Worm (Caenorhabditis elegans) whole organism, early embryonic: ENCODE measurements around the gene sqd-1.
"Not testable (repeated sequence)": the region's sequence is repeated elsewhere in the genome, so short reads cannot be mapped to it uniquely, and the experiment has no call there.

Experiments
- B0310.2 ChIP-seq: sonication (generic microtip); optimal IDR thresholded peaks from 2 replicates; lab custom pipeline; 2016; ENCODE audit warnings: mild to moderate bottlenecking, missing genetic modification characterization, missing compliant biosample characterization
- F13C5.2 ChIP-seq: sonication (generic microtip); optimal IDR thresholded peaks from 2 replicates; lab custom pipeline; 2017; ENCODE audit warnings: mild to moderate bottlenecking, missing genetic modification characterization, inconsistent platforms, missing compliant biosample characterization
- aly-1 ChIP-seq: sonication (generic microtip); optimal IDR thresholded peaks from 2 replicates; lab custom pipeline; 2016; ENCODE audit warnings: missing genetic modification characterization, missing compliant biosample characterization
- ama-1 ChIP-seq: fragments of 150-350 bp; optimal IDR thresholded peaks from 2 replicates; lab custom pipeline; 2014
- ceh-13 ChIP-seq: fragments of 200-800 bp; sonication (Bioruptor generic); optimal IDR thresholded peaks from 2 replicates; lab custom pipeline; 2018; ENCODE audit warnings: mild to moderate bottlenecking, missing genetic modification characterization, missing compliant biosample characterization
- ceh-36 ChIP-seq: sonication (generic microtip); optimal IDR thresholded peaks from 2 replicates; lab custom pipeline; 2016; ENCODE audit warnings: missing genetic modification characterization, inconsistent platforms, missing compliant biosample characterization
- ets-7 ChIP-seq: sonication (generic microtip); optimal IDR thresholded peaks from 2 replicates; lab custom pipeline; 2016; ENCODE audit warnings: missing genotype, missing genetic modification characterization, missing compliant biosample characterization
- flt-1 ChIP-seq: fragments of 200-800 bp; sonication (Bioruptor generic); IDR thresholded peaks from 2 replicates; pipeline ENCODE4 v1.3.6; 2022; ENCODE audit warnings: missing genetic modification characterization, missing compliant biosample characterization
- hmbx-1 ChIP-seq: sonication (generic microtip); optimal IDR thresholded peaks from 2 replicates; lab custom pipeline; 2016; ENCODE audit warnings: mild to moderate bottlenecking, missing genetic modification characterization, missing compliant biosample characterization
- hmg-4 ChIP-seq: fragments of 200-800 bp; sonication (Bioruptor generic); optimal IDR thresholded peaks from 2 replicates; lab custom pipeline; 2018; ENCODE audit warnings: mild to moderate bottlenecking, missing genetic modification characterization, missing compliant biosample characterization
- hnd-1 ChIP-seq: sonication (generic microtip); optimal IDR thresholded peaks from 2 replicates; lab custom pipeline; 2016; ENCODE audit warnings: missing genetic modification characterization, missing compliant biosample characterization
- pes-1 ChIP-seq: fragments of 200-800 bp; sonication (Bioruptor generic); IDR thresholded peaks from 2 replicates; pipeline ENCODE4 v1.3.6; 2022; ENCODE audit warnings: missing genetic modification reagents, missing genetic modification characterization, missing compliant biosample characterization
- scrt-1 ChIP-seq: fragments of 200-800 bp; sonication (Bioruptor generic); IDR thresholded peaks from 2 replicates; pipeline ENCODE4 v1.3.6; 2022; ENCODE audit warnings: missing genetic modification characterization, missing compliant biosample characterization
- sea-1 ChIP-seq: fragments of 200-800 bp; sonication (Bioruptor generic); conservative IDR thresholded peaks from 2 replicates; pipeline ENCODE4 v1.3.6; 2022; ENCODE audit warnings: missing genetic modification characterization, missing compliant biosample characterization
- tbx-11 ChIP-seq: fragments of 200-800 bp; sonication (Bioruptor generic); IDR thresholded peaks from 2 replicates; pipeline ENCODE4 v1.3.6; 2022; ENCODE audit warnings: missing genetic modification characterization, missing compliant biosample characterization
- tbx-37 ChIP-seq: fragments of 200-800 bp; sonication (Bioruptor generic); conservative IDR thresholded peaks from 2 replicates; pipeline ENCODE4 v1.3.6; 2022; ENCODE audit warnings: missing genetic modification reagents, missing genetic modification characterization, missing compliant biosample characterization
- tra-4 ChIP-seq: sonication (generic microtip); optimal IDR thresholded peaks from 2 replicates; lab custom pipeline; 2017; ENCODE audit warnings: missing genetic modification characterization, missing compliant biosample characterization

The sqd-1 gene

DNA sequence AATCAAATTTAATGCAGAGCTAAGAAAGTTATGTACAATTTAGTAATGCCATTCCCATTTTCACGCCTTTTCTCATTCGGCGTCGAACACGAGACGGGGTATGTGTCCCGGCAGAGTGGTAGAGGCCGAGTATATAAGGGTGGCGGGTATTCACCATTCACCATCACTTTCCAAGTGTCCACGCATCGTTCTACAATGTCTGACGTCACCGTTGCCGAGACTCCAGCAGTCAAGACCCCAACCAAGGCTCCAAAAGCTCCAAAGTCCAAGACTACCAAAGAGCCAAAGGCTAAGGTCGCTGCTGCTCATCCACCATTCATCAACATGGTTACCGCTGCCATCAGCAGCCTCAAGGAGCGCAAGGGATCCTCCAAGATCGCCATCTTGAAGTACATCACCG, 29.9 kb upstream of the sqd-1 start, which contains the start of gene hil-2:
TSS of gene hil-2 (plus strand) at position 160 of the 400 bp plus-strand sequence.
- TF ChIP-seq ets-7 (no peak), tbx-11 (0 out of 2 replicates have a peak, but pooled peaks have one; percentile 13), flt-1 (peak; percentile 53; the same call in 1 of the 2 replicates), ama-1 (lab: Kevin White, UChicago) (peak; percentile 93), sea-1 (0 out of 2 replicates have a peak, but pooled peaks have one; percentile 37)

DNA sequence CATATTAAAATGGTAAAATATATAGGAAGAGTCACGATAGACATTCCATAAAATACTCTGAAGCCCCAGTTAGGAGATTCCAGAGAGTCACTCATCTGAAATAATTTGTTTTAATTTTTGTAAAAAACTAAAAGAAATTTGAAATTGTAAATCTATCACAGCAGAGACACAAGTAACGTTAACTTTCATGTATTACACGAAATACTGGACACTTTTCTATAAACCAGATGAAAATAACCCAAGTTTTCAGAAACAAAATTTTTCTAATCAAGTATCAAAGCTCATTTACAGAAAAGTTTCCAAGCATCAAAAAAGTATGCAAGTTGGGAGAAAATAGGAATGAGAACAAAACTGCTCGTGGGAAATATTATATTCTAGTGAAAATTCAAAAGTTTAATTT, 25.7 kb upstream of the sqd-1 start, which contains the start of gene srv-27:
TSS of gene srv-27 (minus strand) at position 101 of the 400 bp plus-strand sequence.
- no peak for TF ChIP-seq flt-1

DNA sequence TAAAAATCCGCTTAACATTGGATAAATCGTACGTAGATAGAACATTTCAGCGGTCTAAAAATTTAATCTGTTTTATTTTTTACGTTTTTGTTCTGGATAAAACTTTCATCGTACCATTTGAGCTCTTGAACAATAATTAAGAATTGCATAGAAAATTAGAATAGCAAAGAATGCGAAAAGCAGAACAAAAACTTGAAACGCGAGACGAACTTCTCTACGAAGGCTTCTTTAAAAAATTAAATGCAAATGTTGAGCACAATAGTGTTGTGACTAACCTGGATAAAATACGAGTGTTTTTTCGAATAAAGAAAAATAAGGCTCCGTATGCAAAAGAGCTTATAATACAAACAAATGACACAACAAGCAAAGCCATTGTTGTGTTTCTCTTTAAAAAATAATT, 24.5 kb upstream of the sqd-1 start:
- no peak for TF ChIP-seq ceh-36
- no peak for TF ChIP-seq flt-1
- no peak for TF ChIP-seq ceh-13 (GFP tag; lab: Kevin White, UChicago)
- TF ChIP-seq F13C5.2, result no peak

DNA sequence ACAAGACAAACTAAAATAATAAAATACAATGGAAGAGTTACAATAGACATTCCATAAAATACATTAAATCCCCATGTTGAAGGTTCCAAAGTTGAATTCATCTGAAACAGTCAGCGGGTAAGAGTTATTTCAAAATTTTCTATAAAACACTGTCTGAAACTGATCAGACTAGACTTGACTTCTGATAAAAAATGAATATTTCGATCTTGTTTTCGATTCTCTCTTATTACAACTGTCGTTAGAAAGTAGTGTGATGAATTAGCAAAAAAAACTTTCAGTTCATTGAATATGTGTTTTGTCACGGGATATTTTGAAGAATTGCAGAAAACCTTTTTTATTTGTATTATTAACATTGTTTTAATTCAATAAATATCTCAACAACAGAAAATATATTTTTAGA, 22.2 kb upstream of the sqd-1 start, which contains the start of gene srv-26:
TSS of gene srv-26 (minus strand) at position 101 of the 400 bp plus-strand sequence.
- no peak for TF ChIP-seq ets-7
- TF ChIP-seq sea-1, result no peak
- no peak for TF ChIP-seq ama-1 (lab: Kevin White, UChicago)
- TF ChIP-seq hnd-1 (tag; lab: Kevin White, UChicago), result no peak

DNA sequence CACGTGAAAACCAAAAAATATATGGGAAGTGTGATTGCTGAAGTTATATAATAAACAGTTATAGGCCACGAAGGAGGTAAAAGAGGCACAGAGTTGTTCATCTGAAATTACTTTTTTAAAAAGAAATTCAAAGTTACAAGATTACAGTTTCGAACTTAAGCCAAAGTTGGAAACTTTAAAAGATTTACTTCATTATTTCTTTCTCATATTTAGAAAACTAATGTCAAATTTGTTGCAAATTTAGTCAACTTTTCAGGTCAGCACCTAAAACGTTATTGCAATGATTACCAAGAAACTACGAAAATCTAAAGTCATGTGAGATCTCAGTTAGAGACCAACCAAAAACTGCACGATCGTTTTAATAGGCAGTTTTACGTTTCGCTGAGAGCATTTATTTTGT, 20.3 kb upstream of the sqd-1 start, which contains the start of gene srv-25:
TSS of gene srv-25 (minus strand) at position 101 of the 400 bp plus-strand sequence.
- no peak for TF ChIP-seq flt-1
- TF ChIP-seq tra-4 (tag; lab: Kevin White, UChicago), result no peak
- no peak for TF ChIP-seq aly-1 (tag; lab: Kevin White, UChicago)
- no peak for TF ChIP-seq ceh-13 (GFP tag; lab: Kevin White, UChicago)
- no peak for TF ChIP-seq sea-1
- TF ChIP-seq tbx-37 (GFP tag; lab: Robert Waterston, UW), result no peak
- TF ChIP-seq scrt-1, result no peak
- no peak for TF ChIP-seq ama-1 (lab: Kevin White, UChicago)
- TF ChIP-seq hnd-1 (tag; lab: Kevin White, UChicago), result no peak
- TF ChIP-seq F13C5.2, result no peak
- no peak for TF ChIP-seq ceh-36
- TF ChIP-seq hmbx-1 (tag; lab: Kevin White, UChicago), result no peak
- TF ChIP-seq hmg-4, result no peak
- TF ChIP-seq B0310.2 (tag; lab: Kevin White, UChicago), result no peak
- no peak for TF ChIP-seq tbx-11
- no peak for TF ChIP-seq pes-1 (GFP tag; lab: Robert Waterston, UW)
- no peak for TF ChIP-seq ets-7

DNA sequence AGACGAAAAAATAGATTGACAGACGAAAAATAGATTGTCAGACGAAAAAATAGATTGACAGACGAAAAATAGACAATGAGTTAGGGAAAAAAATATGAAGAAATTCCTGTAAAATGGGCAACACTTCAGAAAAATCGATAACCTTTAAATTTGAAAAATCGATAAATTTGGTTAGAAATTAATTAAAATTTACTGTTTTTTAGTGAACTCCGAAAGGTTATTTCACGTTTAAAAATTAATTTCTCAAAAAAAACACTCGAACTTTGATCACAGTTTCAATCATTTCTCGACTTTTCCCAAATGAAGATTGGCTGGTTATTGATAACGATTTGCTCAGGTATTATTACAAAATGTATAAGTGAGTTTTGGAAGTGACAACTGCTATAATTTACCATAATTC, 16.5 kb upstream of the sqd-1 start, which contains the start of gene csp-2:
TSS of gene csp-2 (plus strand) at position 301 of the 400 bp plus-strand sequence.
- no peak for TF ChIP-seq tra-4 (tag; lab: Kevin White, UChicago)
- no peak for TF ChIP-seq aly-1 (tag; lab: Kevin White, UChicago)
- TF ChIP-seq hmbx-1 (tag; lab: Kevin White, UChicago), result no peak
- no peak for TF ChIP-seq flt-1
- no peak for TF ChIP-seq pes-1 (GFP tag; lab: Robert Waterston, UW)
- no peak for TF ChIP-seq sea-1
- no peak for TF ChIP-seq ets-7
- no peak for TF ChIP-seq F13C5.2
- TF ChIP-seq scrt-1, result no peak
- TF ChIP-seq hmg-4, result no peak
- TF ChIP-seq ama-1 (lab: Kevin White, UChicago), result no peak
- TF ChIP-seq ceh-13 (GFP tag; lab: Kevin White, UChicago), result no peak
- TF ChIP-seq B0310.2 (tag; lab: Kevin White, UChicago), result no peak
- TF ChIP-seq ceh-36, result no peak
- TF ChIP-seq tbx-11, result no peak
- TF ChIP-seq hnd-1 (tag; lab: Kevin White, UChicago), result no peak
- TF ChIP-seq tbx-37 (GFP tag; lab: Robert Waterston, UW), result no peak

DNA sequence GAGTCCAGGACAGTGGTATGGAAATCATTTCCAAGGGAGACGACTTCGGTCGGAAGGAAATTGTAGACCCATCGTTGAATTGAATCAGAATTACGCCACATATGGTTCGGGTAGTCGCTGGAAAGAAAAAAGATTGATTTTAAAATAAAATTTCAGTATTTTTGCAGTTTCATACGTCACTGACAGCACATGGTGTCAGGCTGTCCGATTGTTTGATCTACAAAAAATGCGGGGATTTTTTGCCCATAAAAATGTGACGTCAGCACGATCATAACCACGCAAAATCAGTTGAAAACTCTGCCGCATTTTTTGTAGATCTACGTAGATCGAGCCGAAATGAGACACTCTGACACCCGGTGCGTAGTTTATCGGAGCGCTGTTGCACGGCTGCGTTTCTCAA, 6.6 kb upstream of the sqd-1 start, which contains the start of gene Y73B6BL.12:
TSS of gene Y73B6BL.12 (minus strand) at position 101 of the 400 bp plus-strand sequence.
- TF ChIP-seq scrt-1; sea-1; pes-1 (GFP tag; lab: Robert Waterston, UW): not testable (repeated sequence)

DNA sequence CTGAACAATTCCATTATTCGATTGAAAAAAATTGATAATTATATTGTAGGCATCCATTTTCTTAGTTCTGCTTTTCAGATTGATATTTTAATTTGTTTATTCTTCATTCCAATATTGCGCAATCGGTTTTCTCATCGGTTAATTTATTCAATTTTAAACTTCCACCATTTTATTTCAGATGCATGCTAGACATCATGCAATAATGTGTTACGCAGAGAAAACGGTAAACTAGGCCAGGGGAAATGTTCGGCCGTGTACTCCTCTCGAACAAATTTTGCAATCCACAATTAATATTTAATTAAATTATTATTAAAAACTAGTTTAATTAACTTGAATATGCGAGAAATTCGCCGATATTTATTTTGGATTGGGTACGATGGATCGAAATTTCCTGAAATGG, 2.3 kb upstream of the sqd-1 start, which contains the start of gene Y73B6BL.29:
TSS of gene Y73B6BL.29 (plus strand) at position 263 of the 400 bp plus-strand sequence.
- TF ChIP-seq tra-4 (tag; lab: Kevin White, UChicago) (no peak), tbx-37 (GFP tag; lab: Robert Waterston, UW) (peak; percentile 81), hmbx-1 (tag; lab: Kevin White, UChicago) (peak; percentile 25), F13C5.2 (peak; percentile 9), pes-1 (GFP tag; lab: Robert Waterston, UW) (peak; percentile 53; the same call in 1 of the 2 replicates)

DNA sequence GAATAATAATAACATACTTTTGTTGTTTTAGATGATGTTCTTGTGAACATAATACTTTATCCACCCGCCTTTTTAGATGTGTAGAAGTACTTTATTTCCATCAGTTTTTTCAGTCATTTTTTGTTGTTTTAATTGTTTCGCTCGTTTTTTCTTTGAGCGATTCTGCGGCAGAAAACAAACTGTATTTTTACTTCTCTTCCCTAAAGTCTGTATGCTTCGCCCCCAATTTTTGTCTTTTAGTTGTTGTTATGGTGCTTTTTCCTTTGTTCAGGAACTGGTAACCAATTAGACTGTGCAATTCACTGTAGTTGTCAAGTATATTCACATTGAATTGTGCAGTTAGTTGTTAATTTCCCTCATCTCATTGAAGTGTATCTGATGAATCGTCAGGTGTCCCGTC, 1.8 kb downstream of the sqd-1 start:
- TF ChIP-seq scrt-1, result no peak
- no peak for TF ChIP-seq flt-1
- TF ChIP-seq hnd-1 (tag; lab: Kevin White, UChicago), result no peak
- TF ChIP-seq aly-1 (tag; lab: Kevin White, UChicago), result no peak
- no peak for TF ChIP-seq tbx-37 (GFP tag; lab: Robert Waterston, UW)
- TF ChIP-seq F13C5.2, result no peak
- TF ChIP-seq ceh-36, result no peak
- TF ChIP-seq ets-7, result no peak
- no peak for TF ChIP-seq ceh-13 (GFP tag; lab: Kevin White, UChicago)
- TF ChIP-seq hmg-4, result no peak
- no peak for TF ChIP-seq ama-1 (lab: Kevin White, UChicago)
- TF ChIP-seq tra-4 (tag; lab: Kevin White, UChicago), result no peak
- no peak for TF ChIP-seq hmbx-1 (tag; lab: Kevin White, UChicago)
- no peak for TF ChIP-seq pes-1 (GFP tag; lab: Robert Waterston, UW)
- TF ChIP-seq sea-1, result no peak
- no peak for TF ChIP-seq B0310.2 (tag; lab: Kevin White, UChicago)
- no peak for TF ChIP-seq tbx-11
